Fruit fly (Drosophila melanogaster) whole organism, pupa: ENCODE data around the gene Gdi.
A peak's percentile ranks its signal among the peaks of the same experiment; 100 is the strongest.

Experiments
- CG10348 ChIP-seq: fragments of 200-800 bp; sonication (Bioruptor generic); IDR thresholded peaks from 2 replicates; pipeline ENCODE4 v1.3.6; 2022; ENCODE audit warnings: missing biosample characterization, missing genetic modification characterization
- CG12605 ChIP-seq: fragments of 200-800 bp; sonication (Bioruptor generic); IDR thresholded peaks from 2 replicates; pipeline ENCODE4 v1.3.6; 2022; ENCODE audit warnings: missing biosample characterization, missing genetic modification characterization
- CG13204 ChIP-seq: fragments of 200-800 bp; sonication (Bioruptor generic); optimal IDR thresholded peaks from 2 replicates; lab custom pipeline; 2018; ENCODE audit warnings: missing biosample characterization, mild to moderate bottlenecking, missing genetic modification characterization, moderate library complexity
- CG14655 ChIP-seq: fragments of 200-800 bp; sonication (Bioruptor generic); optimal IDR thresholded peaks from 3 replicates; lab custom pipeline; 2017; ENCODE audit warnings: mild to moderate bottlenecking, missing biosample characterization, missing genetic modification reagents, missing genetic modification characterization
- CG15710 ChIP-seq: fragments of 200-800 bp; sonication (Bioruptor generic); optimal IDR thresholded peaks from 2 replicates; lab custom pipeline; 2018; ENCODE audit warnings: missing biosample characterization, mild to moderate bottlenecking, missing genetic modification characterization, moderate library complexity
- CG17806 ChIP-seq: fragments of 200-800 bp; sonication (Bioruptor generic); optimal IDR thresholded peaks from 2 replicates; lab custom pipeline; 2018; ENCODE audit warnings: missing biosample characterization, mild to moderate bottlenecking, missing genetic modification characterization, moderate library complexity
- CG32121 ChIP-seq: fragments of 200-800 bp; sonication (Bioruptor generic); IDR thresholded peaks from 2 replicates; pipeline ENCODE4 v1.3.6; 2022; ENCODE audit warnings: missing biosample characterization, missing genetic modification characterization
- CG34367 ChIP-seq: fragments of 200-800 bp; sonication (Bioruptor generic); optimal IDR thresholded peaks from 2 replicates; lab custom pipeline; 2018; ENCODE audit warnings: missing biosample characterization, mild to moderate bottlenecking, missing genetic modification characterization
- CG4496 ChIP-seq: fragments of 200-800 bp; sonication (Bioruptor generic); IDR thresholded peaks from 3 replicates; pipeline ENCODE4 v1.3.6; 2022; ENCODE audit warnings: missing biosample characterization, missing genetic modification characterization
- CG8159 ChIP-seq: fragments of 200-800 bp; sonication (Bioruptor generic); optimal IDR thresholded peaks from 3 replicates; lab custom pipeline; 2018; ENCODE audit warnings: missing biosample characterization, mild to moderate bottlenecking, missing genetic modification characterization, moderate library complexity
- CG8301 ChIP-seq: fragments of 200-800 bp; sonication (Bioruptor generic); optimal IDR thresholded peaks from 2 replicates; lab custom pipeline; 2018; ENCODE audit warnings: missing biosample characterization, mild to moderate bottlenecking, missing genetic modification characterization
- CG9948 ChIP-seq: fragments of 200-800 bp; sonication (Bioruptor generic); optimal IDR thresholded peaks from 2 replicates; lab custom pipeline; 2018; ENCODE audit warnings: missing biosample characterization, mild to moderate bottlenecking, missing genetic modification characterization, moderate library complexity
- D1 ChIP-seq: fragments of 200-800 bp; sonication (Bioruptor generic); optimal IDR thresholded peaks from 2 replicates; lab custom pipeline; 2018; ENCODE audit warnings: missing biosample characterization, mild to moderate bottlenecking, missing genetic modification characterization, moderate library complexity
- EcR ChIP-seq: fragments of 200-800 bp; sonication (Bioruptor generic); optimal IDR thresholded peaks from 3 replicates; lab custom pipeline; 2019; ENCODE audit warnings: missing biosample characterization, missing genetic modification characterization, mild to moderate bottlenecking, moderate library complexity, missing genetic modification reagents
- Ets98B ChIP-seq: fragments of 200-800 bp; sonication (Bioruptor generic); IDR thresholded peaks from 2 replicates; pipeline ENCODE4 v1.3.6; 2022; ENCODE audit warnings: missing biosample characterization, missing genetic modification characterization
- Pif1A ChIP-seq: fragments of 200-800 bp; sonication (Bioruptor generic); optimal IDR thresholded peaks from 3 replicates; lab custom pipeline; 2016; ENCODE audit warnings: missing biosample characterization, missing genetic modification characterization
- Pif1B ChIP-seq: fragments of 200-800 bp; sonication (Bioruptor generic); optimal IDR thresholded peaks from 3 replicates; lab custom pipeline; 2016; ENCODE audit warnings: missing biosample characterization, missing genetic modification characterization
- Snoo ChIP-seq: fragments of 200-800 bp; sonication (Bioruptor generic); optimal IDR thresholded peaks from 3 replicates; lab custom pipeline; 2017; ENCODE audit warnings: missing biosample characterization, mild to moderate bottlenecking, missing genetic modification characterization, inconsistent platforms
- fd96Ca ChIP-seq: fragments of 200-800 bp; sonication (Bioruptor generic); IDR thresholded peaks from 3 replicates; pipeline ENCODE4 v1.3.6; 2022; ENCODE audit warnings: missing biosample characterization, missing genetic modification characterization
- gl ChIP-seq: fragments of 200-800 bp; sonication (Bioruptor generic); optimal IDR thresholded peaks from 2 replicates; lab custom pipeline; 2018; ENCODE audit warnings: missing biosample characterization, mild to moderate bottlenecking, missing genetic modification characterization
- rn ChIP-seq: fragments of 200-800 bp; sonication (Bioruptor generic); IDR thresholded peaks from 2 replicates; pipeline ENCODE4 v1.3.6; 2022; ENCODE audit warnings: missing biosample characterization, missing genetic modification characterization

Gdi gene

DNA sequence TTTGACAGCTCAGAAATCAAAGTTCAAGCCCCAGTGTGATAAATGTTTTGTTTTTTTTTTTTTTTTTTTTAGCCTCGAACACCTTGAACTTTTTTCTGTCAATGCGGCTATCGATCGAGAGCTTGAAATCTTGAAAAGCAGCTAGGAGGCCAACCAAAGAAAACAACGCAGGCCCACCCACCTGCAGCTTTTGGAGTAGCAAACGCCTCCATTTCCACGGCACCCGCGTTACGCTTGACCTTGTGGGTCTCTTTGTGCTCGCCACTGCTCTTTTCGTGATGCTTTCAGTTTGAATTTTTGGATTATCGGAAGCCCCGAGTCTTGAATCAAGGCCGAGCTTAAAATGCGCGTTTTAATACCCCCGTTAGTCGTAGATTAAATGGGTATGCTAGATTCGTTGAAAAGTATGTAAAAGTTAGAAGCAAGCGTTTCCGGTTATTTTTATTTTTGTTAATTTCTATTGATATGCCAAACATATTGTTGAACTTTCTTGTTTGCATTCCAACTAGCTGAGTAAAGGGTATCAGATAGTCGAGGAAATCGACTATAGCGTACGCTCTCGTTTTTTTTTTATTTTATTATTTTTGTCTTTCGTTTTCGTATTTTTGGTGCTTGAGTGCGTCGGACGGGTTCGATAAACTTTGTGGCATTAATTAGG lies 8.2 kb upstream of the Gdi start:
- TF ChIP-seq rn (GFP tag; lab: Robert Waterston, UW) (no peak), EcR (GFP tag; lab: Kevin White, UChicago) (no peak), CG15710 (tag; lab: Kevin White, UChicago) (no peak), CG34367 (tag; lab: Kevin White, UChicago) (no peak)

DNA sequence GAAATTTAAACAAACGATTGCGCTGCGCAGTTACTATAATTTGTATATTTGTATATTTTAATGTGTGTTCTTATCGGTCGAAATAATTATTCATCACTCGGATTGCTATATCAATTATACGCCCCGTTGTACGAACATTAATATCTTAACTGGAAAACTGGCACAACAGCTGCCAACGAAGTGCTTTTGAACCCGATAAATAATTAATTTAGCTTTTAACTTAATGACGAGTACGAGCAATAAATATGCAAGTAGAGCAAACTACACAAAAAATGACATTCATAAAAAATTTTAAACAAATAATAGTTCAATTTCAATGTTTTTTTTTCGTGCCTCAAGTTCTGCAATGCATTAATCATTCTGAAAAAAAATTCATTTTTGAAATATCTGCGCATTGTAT lies 5.8 kb upstream of the Gdi start:
- TF ChIP-seq CG8301 (tag; lab: Kevin White, UChicago): no peak
- no peak for TF ChIP-seq CG34367 (tag; lab: Kevin White, UChicago)
- no peak for TF ChIP-seq CG9948 (tag; lab: Kevin White, UChicago)
- no peak for TF ChIP-seq CG12605
- no peak for TF ChIP-seq CG13204
- no peak for TF ChIP-seq fd96Ca (GFP tag; lab: Robert Waterston, UW)
- no peak for TF ChIP-seq Pif1A (GFP tag; lab: Kevin White, UChicago)
- no peak for TF ChIP-seq CG8159 (tag; lab: Kevin White, UChicago)
- no peak for TF ChIP-seq D1
- no peak for TF ChIP-seq gl (tag; lab: Kevin White, UChicago)
- no peak for TF ChIP-seq CG14655 (GFP tag; lab: Kevin White, UChicago)
- TF ChIP-seq EcR (GFP tag; lab: Kevin White, UChicago): no peak
- TF ChIP-seq CG17806 (tag; lab: Kevin White, UChicago): no peak
- TF ChIP-seq CG4496: no peak
- no peak for TF ChIP-seq rn (GFP tag; lab: Robert Waterston, UW)
- TF ChIP-seq CG10348 (GFP tag; lab: Robert Waterston, UW): no peak
- TF ChIP-seq, all 21 proteins: peak for 0

dm6 chr2L:9498985-9499249 lies 4.2 kb upstream of the Gdi start:
- TF ChIP-seq CG9948 (tag; lab: Kevin White, UChicago): no peak
- no peak for TF ChIP-seq CG12605
- no peak for TF ChIP-seq CG8301 (tag; lab: Kevin White, UChicago)
- TF ChIP-seq Pif1A (GFP tag; lab: Kevin White, UChicago): no peak
- no peak for TF ChIP-seq CG32121 (GFP tag; lab: Robert Waterston, UW)
- no peak for TF ChIP-seq fd96Ca (GFP tag; lab: Robert Waterston, UW)
- TF ChIP-seq CG4496: no peak
- no peak for TF ChIP-seq CG14655 (GFP tag; lab: Kevin White, UChicago)
- TF ChIP-seq Pif1B: no peak
- no peak for TF ChIP-seq CG13204
- TF ChIP-seq rn (GFP tag; lab: Robert Waterston, UW): no peak
- no peak for TF ChIP-seq EcR (GFP tag; lab: Kevin White, UChicago)
- TF ChIP-seq CG15710 (tag; lab: Kevin White, UChicago): no peak
- no peak for TF ChIP-seq Snoo (tag; lab: Kevin White, UChicago)
- no peak for TF ChIP-seq CG17806 (tag; lab: Kevin White, UChicago)
- TF ChIP-seq gl (tag; lab: Kevin White, UChicago): no peak
- no peak for TF ChIP-seq CG8159 (tag; lab: Kevin White, UChicago)
- no peak for TF ChIP-seq Ets98B (GFP tag; lab: Robert Waterston, UW)
- no peak for TF ChIP-seq D1
- TF ChIP-seq CG34367 (tag; lab: Kevin White, UChicago): no peak
- TF ChIP-seq, all 21 proteins: peak for 0

DNA sequence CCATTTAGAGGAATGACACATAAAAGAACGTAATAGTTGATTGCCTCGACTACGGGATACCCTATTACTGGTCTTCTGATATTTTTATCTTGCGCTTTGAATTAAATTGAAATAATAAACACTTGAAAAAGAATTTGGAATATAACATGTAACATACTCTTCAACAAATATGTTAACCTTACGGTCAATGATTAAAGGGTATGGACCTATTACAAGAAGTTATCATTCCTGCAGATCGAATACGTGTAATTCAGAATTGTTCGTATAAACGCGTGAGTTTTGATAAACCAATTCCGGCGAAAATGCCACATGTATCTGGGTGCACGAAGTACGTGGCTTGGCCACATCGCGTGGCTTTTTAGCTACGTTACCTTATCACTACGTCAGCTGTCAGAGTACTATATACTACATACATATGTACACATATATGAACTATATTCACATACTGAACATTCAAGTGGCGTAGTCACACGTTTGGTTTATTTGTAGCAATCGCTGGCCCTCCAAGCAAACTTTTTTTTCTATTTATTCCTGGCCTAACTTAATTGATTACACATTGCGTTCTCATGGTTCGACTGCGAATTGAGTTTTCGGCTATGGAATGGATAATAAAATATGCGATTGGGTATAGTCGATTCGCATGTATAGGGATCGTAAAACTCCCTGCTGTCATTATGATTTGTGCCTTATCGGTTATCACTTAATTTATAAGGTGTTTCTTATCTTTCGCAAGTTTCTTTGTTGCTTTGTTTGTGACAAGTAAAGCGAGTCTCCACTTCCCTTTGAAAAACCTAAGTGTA lies 3.7 kb upstream of the Gdi start:
- TF ChIP-seq Pif1A (GFP tag; lab: Kevin White, UChicago): peak; percentile 11
- peak; percentile 55; the same call in 1 of the 3 replicates for TF ChIP-seq CG4496
- TF ChIP-seq Ets98B (GFP tag; lab: Robert Waterston, UW): peak; percentile 43
- TF ChIP-seq CG9948 (tag; lab: Kevin White, UChicago): peak; percentile 37
- peak; percentile 35 for TF ChIP-seq CG34367 (tag; lab: Kevin White, UChicago)
- TF ChIP-seq CG8301 (tag; lab: Kevin White, UChicago): peak; percentile 53
- TF ChIP-seq CG8159 (tag; lab: Kevin White, UChicago): peak; percentile 58
- no peak for TF ChIP-seq gl (tag; lab: Kevin White, UChicago)
- no peak for TF ChIP-seq CG10348 (GFP tag; lab: Robert Waterston, UW)
- TF ChIP-seq rn (GFP tag; lab: Robert Waterston, UW): no peak
- TF ChIP-seq CG14655 (GFP tag; lab: Kevin White, UChicago): peak; percentile 56
- no peak for TF ChIP-seq CG13204
- TF ChIP-seq Snoo (tag; lab: Kevin White, UChicago): peak; percentile 51
- no peak for TF ChIP-seq D1
- peak; percentile 21 for TF ChIP-seq CG15710 (tag; lab: Kevin White, UChicago)
- peak; percentile 39 for TF ChIP-seq CG17806 (tag; lab: Kevin White, UChicago)
- no peak for TF ChIP-seq fd96Ca (GFP tag; lab: Robert Waterston, UW)
- no peak; the same call in 1 of the 2 replicates for TF ChIP-seq CG32121 (GFP tag; lab: Robert Waterston, UW)
- TF ChIP-seq Pif1B: peak; percentile 14
- TF ChIP-seq CG12605: no peak
- peak; percentile 8 for TF ChIP-seq EcR (GFP tag; lab: Kevin White, UChicago)

DNA sequence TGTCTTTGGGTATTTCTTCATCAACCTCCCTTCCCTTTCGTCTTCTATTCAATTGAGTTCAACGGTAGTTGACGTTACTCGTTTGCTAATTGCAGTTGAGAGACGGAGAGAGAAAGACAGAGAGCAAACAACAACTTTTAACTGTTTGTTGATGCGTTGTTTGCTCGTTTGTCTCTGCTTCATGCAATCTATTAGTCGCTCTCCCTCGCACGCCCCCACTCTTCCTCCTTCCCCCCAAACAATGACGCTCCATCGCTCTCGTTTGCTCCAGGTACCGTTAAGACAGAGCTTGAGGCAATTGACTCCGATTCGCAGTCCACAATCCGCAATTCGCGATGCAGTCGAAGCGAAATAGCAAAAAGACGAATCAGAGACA lies 2.6 kb upstream of the Gdi start:
- no peak for TF ChIP-seq rn (GFP tag; lab: Robert Waterston, UW)
- TF ChIP-seq CG12605: peak; percentile 9; the same call in 1 of the 2 replicates
- TF ChIP-seq EcR (GFP tag; lab: Kevin White, UChicago): peak; percentile 81
